Worm (Caenorhabditis elegans): ENCODE data around the gene cyp-14A2.
A peak's percentile ranks its signal among the peaks of the same experiment; 100 is the strongest.

DNA sequence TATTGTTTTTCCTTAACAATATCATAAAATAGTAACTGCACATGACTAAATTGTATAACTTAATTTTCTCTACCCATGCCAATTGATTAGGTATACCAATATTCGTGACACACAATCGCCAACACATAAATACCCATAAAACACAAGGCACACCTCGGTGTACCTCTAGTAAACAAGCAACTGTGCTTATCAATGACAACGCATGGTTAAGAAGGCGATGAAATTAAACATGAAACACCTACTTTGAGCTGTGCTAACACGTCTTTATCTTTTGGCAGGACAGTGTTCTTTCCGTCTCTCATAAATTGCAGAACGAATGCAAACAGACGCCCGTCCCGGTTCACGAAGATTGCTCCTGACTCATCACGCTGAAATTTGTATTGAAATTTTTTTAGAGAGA is 41.3 kb upstream of the cyp-14A2 start:
- TF ChIP-seq nhr-237 (tag; optimal IDR thresholded peaks at IDR 0.05), result no peak
- TF ChIP-seq lin-15B (tag; optimal IDR thresholded peaks at IDR 0.05), result no peak
- TF ChIP-seq ZK546.5 (tag; optimal IDR thresholded peaks at IDR 0.05), result no peak
- TF ChIP-seq aly-2 (tag; optimal IDR thresholded peaks at IDR 0.05), result no peak
- TF ChIP-seq nfya-1 (tag; optimal IDR thresholded peaks at IDR 0.05; ENCODE audit: insufficient read depth), result no peak
- TF ChIP-seq tbx-2 (tag; optimal IDR thresholded peaks at IDR 0.05), result no peak
- no peak for TF ChIP-seq nhr-28 (tag; optimal IDR thresholded peaks at IDR 0.05)
- TF ChIP-seq pqm-1 (tag; optimal IDR thresholded peaks at IDR 0.05), result peak; percentile 96
- no peak for TF ChIP-seq nhr-25 (tag; optimal IDR thresholded peaks at IDR 0.05)
- TF ChIP-seq egl-27 (tag; optimal IDR thresholded peaks at IDR 0.05), result no peak
- TF ChIP-seq lin-39 (tag; optimal IDR thresholded peaks at IDR 0.05), result no peak

Data from whole organism, L3 larva.